Worm (Caenorhabditis elegans) whole organism, L3 larva: ENCODE results near the gene gna-1.
A peak's percentile ranks its signal among the peaks of the same experiment; 100 is the strongest.

Experiments
- aly-2 ChIP-seq: fragments of 150-350 bp; optimal IDR thresholded peaks from 2 replicates; lab custom pipeline; 2014; ENCODE audit warnings: missing biosample characterization, missing genetic modification characterization
- ama-1 ChIP-seq: fragments of 150-350 bp; optimal IDR thresholded peaks from 2 replicates; lab custom pipeline; 2018
- ceh-82 ChIP-seq: fragments of 150-350 bp; optimal IDR thresholded peaks from 2 replicates; lab custom pipeline; 2014; ENCODE audit warnings: missing biosample characterization, missing genetic modification characterization
- egl-27 ChIP-seq: sonication (generic microtip); optimal IDR thresholded peaks from 4 replicates; lab custom pipeline; 2017; ENCODE audit warnings: missing biosample characterization, missing genetic modification reagents, missing genetic modification characterization
- fkh-10 ChIP-seq: sonication (generic microtip); optimal IDR thresholded peaks from 2 replicates; lab custom pipeline; 2017; ENCODE audit warnings: missing biosample characterization, missing genetic modification reagents, missing genetic modification characterization
- hmg-11 ChIP-seq: sonication (generic microtip); optimal IDR thresholded peaks from 2 replicates; lab custom pipeline; 2016; ENCODE audit warnings: missing genetic modification characterization, missing compliant biosample characterization
- nhr-12 ChIP-seq: fragments of 150-350 bp; optimal IDR thresholded peaks from 2 replicates; lab custom pipeline; 2014; ENCODE audit warnings: missing biosample characterization, missing genetic modification characterization
- nhr-23 ChIP-seq: fragments of 150-350 bp; optimal IDR thresholded peaks from 2 replicates; lab custom pipeline; 2014; ENCODE audit warnings: missing biosample characterization, missing genetic modification reagents, missing genetic modification characterization
- nhr-77 ChIP-seq: fragments of 150-350 bp; optimal IDR thresholded peaks from 2 replicates; lab custom pipeline; 2014; ENCODE audit warnings: missing biosample characterization, missing genetic modification characterization
- snpc-4 ChIP-seq: fragments of 150-350 bp; optimal IDR thresholded peaks from 2 replicates; lab custom pipeline; 2014; ENCODE audit warnings: missing biosample characterization, missing genetic modification characterization
- ztf-11 ChIP-seq: fragments of 150-350 bp; optimal IDR thresholded peaks from 2 replicates; lab custom pipeline; 2014; ENCODE audit warnings: missing biosample characterization, missing genetic modification characterization

ce11 chrV:10338305-10338992, 18.5 kb upstream of the gna-1 start, which contains the start of gene arx-2:
- TF ChIP-seq ama-1 (lab: Kevin White, UChicago) = no peak
- TF ChIP-seq nhr-77 (tag; lab: Kevin White, UChicago) = no peak
- TF ChIP-seq fkh-10 (GFP tag; lab: Kevin White, UChicago) = no peak
- TF ChIP-seq aly-2 (tag; lab: Kevin White, UChicago) = no peak
- TF ChIP-seq egl-27 = no peak
- no peak for TF ChIP-seq nhr-12 (tag; lab: Kevin White, UChicago)
- peak; percentile 67 for TF ChIP-seq snpc-4
- TF ChIP-seq ceh-82 (tag; lab: Kevin White, UChicago) = no peak
- peak; percentile 13 for TF ChIP-seq hmg-11 (tag; lab: Kevin White, UChicago)
- TF ChIP-seq ztf-11 (tag; lab: Kevin White, UChicago) = no peak
- peak; percentile 65 for TF ChIP-seq nhr-23
